Fruit fly (Drosophila melanogaster): Measurements from ENCODE around the gene CG11693.

CG11693 gene

DNA sequence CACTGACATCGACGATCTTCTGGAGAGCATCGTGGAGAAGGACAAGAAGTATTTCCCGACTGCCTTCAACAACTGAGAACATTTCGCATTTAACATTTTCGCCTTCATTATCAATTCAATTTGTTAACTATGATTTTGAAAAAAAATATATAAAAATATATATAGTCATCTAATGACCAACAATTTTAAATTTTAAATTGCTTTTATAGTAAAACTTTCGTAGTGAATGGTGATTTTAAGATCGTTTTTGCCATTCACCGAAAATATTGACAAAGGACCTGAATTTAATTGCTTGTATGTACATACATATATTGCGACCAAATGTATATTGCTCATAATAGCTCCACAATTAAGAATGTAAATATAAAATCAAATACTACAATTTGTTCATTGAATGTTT is 36.7 kb upstream of the CG11693 start, which contains the start of gene CG7352:
TSS of gene CG7352 (plus strand) at position 301 of the 400 bp plus-strand sequence.
- TF ChIP-seq insv (optimal IDR thresholded peaks at IDR 0.05) (no peak), Sin3A (optimal IDR thresholded peaks at IDR 0.05) (no peak), Myc (optimal IDR thresholded peaks at IDR 0.05) (no peak), ttk (optimal IDR thresholded peaks at IDR 0.05) (no peak), psq (optimal IDR thresholded peaks at IDR 0.05) (no peak), h (optimal IDR thresholded peaks at IDR 0.05) (no peak)

- no peak for TF ChIP-seq Myc (optimal IDR thresholded peaks at IDR 0.05)
- no peak for TF ChIP-seq h (optimal IDR thresholded peaks at IDR 0.05)
- no peak for TF ChIP-seq insv (optimal IDR thresholded peaks at IDR 0.05)
- no peak for TF ChIP-seq Sin3A (optimal IDR thresholded peaks at IDR 0.05)
- TF ChIP-seq psq (optimal IDR thresholded peaks at IDR 0.05) = no peak
- TF ChIP-seq ttk (optimal IDR thresholded peaks at IDR 0.05) = no peak
Observed at dm6 chr3R:8344174-8344573, 33.6 kb upstream of the CG11693 start, which contains the start of gene DppIII. DppIII (plus strand) TSS chr3R:8344400.

- TF ChIP-seq h (optimal IDR thresholded peaks at IDR 0.05) = no peak
- TF ChIP-seq Sin3A (optimal IDR thresholded peaks at IDR 0.05) = no peak
- no peak for TF ChIP-seq Myc (optimal IDR thresholded peaks at IDR 0.05)
- no peak for TF ChIP-seq psq (optimal IDR thresholded peaks at IDR 0.05)
- no peak for TF ChIP-seq insv (optimal IDR thresholded peaks at IDR 0.05)
- TF ChIP-seq ttk (optimal IDR thresholded peaks at IDR 0.05) = no peak
Observed at dm6 chr3R:8343251-8343744, 32.7 kb upstream of the CG11693 start, which contains the start of the genes PNKP and COX7AL. PNKP (minus strand) TSS chr3R:8343516. COX7AL (plus strand) TSS chr3R:8343669.

DNA sequence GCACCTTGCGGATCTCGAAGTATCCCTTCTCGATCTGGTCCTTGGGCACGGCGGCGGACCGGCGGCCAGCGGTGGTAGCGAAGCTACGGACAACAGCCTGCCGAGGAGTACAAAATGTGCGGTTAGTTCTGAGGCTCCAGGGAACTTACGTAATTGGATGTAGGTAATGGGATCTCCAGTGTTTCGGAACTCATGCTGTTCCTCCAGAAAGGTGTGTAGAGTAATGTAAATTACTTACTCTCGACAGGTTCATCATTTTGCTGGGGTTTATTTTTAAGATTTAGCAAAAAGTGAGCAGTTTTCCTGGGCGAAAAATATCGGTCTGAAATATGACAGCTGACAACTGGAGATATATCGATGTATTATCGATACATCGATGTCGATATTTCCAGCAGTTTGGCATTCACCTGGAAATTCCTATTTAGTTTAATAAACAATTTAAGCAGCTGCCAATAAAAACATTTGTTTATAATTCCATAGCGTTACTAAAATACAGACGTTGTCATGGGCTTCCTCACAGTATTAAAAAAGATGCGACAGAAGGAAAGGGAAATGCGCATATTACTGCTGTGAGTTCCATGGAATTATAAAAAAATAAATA is 30.2 kb upstream of the CG11693 start, which contains the start of the genes COX7A and Arl2:
TSS of gene COX7A (minus strand) at position 369 of the 601 bp plus-strand sequence.
TSS of gene Arl2 (plus strand) at position 426 of the 601 bp plus-strand sequence.
- TF ChIP-seq Myc (optimal IDR thresholded peaks at IDR 0.05) (no peak), Sin3A (optimal IDR thresholded peaks at IDR 0.05) (no peak), insv (optimal IDR thresholded peaks at IDR 0.05) (no peak), h (optimal IDR thresholded peaks at IDR 0.05) (no peak)

DNA sequence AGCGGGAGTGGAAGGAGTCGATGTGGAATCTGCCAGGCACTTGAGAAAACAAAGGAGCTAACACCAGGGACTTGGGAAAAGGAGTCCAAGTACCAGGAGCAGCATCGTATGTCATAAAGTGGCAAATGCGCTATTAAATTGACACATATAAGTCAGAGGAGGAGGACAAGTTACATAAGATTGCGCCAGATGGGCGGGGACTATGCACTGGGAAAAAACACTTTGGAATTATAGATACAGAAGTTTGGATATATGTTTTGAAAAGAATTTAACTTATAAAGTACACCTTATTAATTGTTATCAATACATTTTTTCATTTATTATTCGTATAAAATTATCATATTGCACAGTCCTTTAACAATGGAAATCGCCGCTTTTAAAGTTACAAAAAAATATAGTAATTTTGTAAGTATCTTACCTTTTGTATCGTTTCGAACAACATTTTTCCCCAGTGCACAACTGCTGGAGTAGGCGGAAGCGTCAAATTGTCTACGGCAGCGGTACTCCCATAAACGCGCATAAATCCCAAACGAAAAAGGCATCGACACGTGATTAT is 25.5 kb upstream of the CG11693 start:
- TF ChIP-seq insv (optimal IDR thresholded peaks at IDR 0.05) = no peak
- TF ChIP-seq h (optimal IDR thresholded peaks at IDR 0.05) = no peak
- no peak for TF ChIP-seq ttk (optimal IDR thresholded peaks at IDR 0.05)
- TF ChIP-seq Sin3A (optimal IDR thresholded peaks at IDR 0.05) = no peak
- no peak for TF ChIP-seq psq (optimal IDR thresholded peaks at IDR 0.05)
- no peak for TF ChIP-seq Myc (optimal IDR thresholded peaks at IDR 0.05)

DNA sequence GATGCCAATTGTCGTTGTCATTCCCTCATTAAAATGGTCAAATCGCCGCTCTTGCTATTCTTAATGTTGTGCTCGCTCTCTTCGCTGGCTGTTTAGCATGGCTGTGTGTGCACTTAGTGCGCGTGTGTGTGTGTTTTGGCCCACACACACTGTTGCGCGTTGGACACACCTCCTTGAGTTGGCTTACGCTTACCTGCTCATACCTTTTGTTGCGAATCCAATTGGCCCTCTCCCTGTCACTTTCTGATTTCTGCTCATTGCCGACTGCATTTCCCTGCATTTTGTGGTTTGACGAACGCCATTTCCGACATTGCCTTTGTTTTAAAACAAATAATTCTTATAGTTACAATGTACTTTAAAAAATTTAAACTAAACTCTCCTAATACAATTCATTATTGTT is 24.4 kb upstream of the CG11693 start:
- no peak for TF ChIP-seq Sin3A (optimal IDR thresholded peaks at IDR 0.05)

DNA sequence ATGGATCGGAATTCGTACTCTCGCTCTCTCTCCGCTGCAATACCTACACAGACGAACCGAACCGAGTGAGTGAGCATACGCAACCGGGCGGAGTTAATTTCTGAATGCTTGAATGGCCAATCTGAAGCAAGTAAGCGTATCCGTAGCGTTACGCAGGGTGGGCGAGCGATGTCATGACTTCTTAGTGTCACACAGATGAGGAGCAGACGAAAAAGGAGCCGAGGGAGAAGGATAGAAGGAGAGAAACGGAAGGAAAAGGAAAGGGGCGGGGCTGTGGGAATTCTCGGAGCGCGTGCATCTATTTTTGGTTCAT is 23.8 kb upstream of the CG11693 start:
- no peak for TF ChIP-seq Sin3A (optimal IDR thresholded peaks at IDR 0.05)
- TF ChIP-seq ttk (optimal IDR thresholded peaks at IDR 0.05) = no peak
- TF ChIP-seq psq (optimal IDR thresholded peaks at IDR 0.05) = no peak
- no peak for TF ChIP-seq h (optimal IDR thresholded peaks at IDR 0.05)
- no peak for TF ChIP-seq insv (optimal IDR thresholded peaks at IDR 0.05)
- no peak for TF ChIP-seq Myc (optimal IDR thresholded peaks at IDR 0.05)

DNA sequence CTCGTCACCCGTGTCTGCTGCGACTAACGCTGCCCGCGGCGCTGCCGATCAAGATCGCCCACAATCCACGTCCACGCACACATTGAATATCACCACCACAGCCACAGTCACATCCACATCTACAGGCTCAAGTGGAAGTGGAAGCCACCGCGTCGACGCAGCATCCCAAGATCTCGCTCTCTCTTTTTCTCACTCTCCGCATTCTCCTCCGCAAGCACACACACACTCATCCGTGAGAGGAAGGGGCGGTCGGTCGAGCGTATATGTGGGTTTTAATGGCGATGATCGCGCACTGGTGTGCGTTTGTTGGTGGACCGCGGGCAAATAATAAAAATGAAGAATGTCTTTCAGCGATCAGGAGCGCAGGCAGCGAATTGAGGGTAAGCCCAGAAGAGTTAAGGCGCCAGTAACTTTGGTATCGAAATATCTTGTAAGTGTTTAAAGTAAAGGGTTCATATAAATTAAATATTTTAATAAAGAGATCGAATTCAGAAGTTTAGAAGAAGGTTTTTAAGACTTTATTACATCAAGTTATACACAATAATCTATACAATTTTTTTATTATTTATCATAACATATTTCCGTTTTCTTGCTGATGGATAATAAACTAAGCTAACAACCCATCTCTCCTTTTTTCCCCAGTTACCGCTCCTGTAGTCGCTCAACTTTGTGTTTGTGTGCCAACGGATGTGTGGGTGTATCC is 23.3 kb upstream of the CG11693 start, which contains the start of gene Poxm:
TSS of gene Poxm (minus strand) at position 25 of the 703 bp plus-strand sequence.
- TF ChIP-seq Sin3A (optimal IDR thresholded peaks at IDR 0.05) (no peak), h (optimal IDR thresholded peaks at IDR 0.05) (no peak), insv (optimal IDR thresholded peaks at IDR 0.05) (no peak), Myc (optimal IDR thresholded peaks at IDR 0.05) (no peak), psq (optimal IDR thresholded peaks at IDR 0.05) (no peak), ttk (optimal IDR thresholded peaks at IDR 0.05) (no peak)

DNA sequence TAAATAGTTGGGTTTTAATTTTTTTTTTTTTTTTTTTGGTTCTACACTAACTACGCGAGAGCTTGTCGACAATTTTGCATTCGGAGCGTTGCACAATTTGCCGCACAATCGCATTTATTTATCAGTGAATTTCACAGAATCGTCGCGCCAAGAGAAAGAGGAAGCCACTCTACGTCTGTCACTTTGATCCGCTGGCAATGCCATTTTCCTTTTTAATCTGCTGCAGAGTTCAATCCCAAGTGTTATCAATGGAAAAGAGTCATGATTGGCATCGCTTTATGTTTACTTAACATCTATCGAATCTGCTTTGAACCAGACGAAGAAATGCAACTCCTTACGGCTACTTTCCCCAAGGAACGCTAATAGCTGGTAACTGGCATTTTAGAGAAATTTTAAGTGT is 19.1 kb upstream of the CG11693 start:
- no peak for TF ChIP-seq psq (optimal IDR thresholded peaks at IDR 0.05)
- TF ChIP-seq Sin3A (optimal IDR thresholded peaks at IDR 0.05) = no peak
- TF ChIP-seq h (optimal IDR thresholded peaks at IDR 0.05) = no peak

DNA sequence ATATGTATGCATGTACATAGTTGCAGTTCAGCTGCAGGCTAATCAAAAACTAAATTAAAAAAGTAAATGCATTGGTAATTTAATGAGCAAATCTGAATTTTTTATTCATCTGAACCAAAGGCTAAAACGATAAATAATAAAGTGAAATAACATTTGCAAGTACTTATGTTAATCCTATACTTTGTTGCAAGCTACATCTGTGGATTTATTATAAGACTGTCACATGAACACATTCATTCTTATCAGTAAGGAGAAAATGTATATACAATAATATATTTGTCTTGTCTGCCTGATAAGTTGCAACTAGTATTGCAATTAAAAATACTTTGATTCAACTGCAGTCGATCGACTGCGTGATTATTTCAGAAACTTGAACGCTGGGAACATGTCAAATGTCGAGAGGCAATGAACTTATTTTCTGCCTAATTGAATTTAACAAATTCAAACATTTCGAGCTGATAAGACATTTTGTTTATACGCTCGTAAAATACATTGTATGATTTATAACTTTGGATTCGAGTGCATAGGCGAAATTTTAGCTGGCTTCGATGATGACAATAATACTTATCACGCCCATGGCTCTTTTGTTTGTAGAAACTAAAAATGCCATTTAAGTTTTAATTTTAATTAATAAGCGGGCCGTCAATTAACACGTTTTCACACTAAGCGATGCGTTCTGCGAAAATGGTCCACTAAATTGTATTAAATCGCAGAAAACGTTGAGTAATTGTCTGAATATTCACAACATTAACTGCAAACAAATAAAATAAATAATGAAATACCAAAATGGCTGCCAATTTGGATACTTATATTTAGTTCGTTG is 17.6 kb upstream of the CG11693 start:
- TF ChIP-seq insv (optimal IDR thresholded peaks at IDR 0.05) = no peak
- no peak for TF ChIP-seq ttk (optimal IDR thresholded peaks at IDR 0.05)
- no peak for TF ChIP-seq psq (optimal IDR thresholded peaks at IDR 0.05)
- TF ChIP-seq h (optimal IDR thresholded peaks at IDR 0.05) = no peak
- TF ChIP-seq Myc (optimal IDR thresholded peaks at IDR 0.05) = no peak
- TF ChIP-seq Sin3A (optimal IDR thresholded peaks at IDR 0.05) = no peak

dm6 chr3R:8326884-8327283 is 16.3 kb upstream of the CG11693 start:
- TF ChIP-seq Sin3A (optimal IDR thresholded peaks at IDR 0.05) (no peak), insv (optimal IDR thresholded peaks at IDR 0.05) (no peak), psq (optimal IDR thresholded peaks at IDR 0.05) (no peak), Myc (optimal IDR thresholded peaks at IDR 0.05) (no peak), h (optimal IDR thresholded peaks at IDR 0.05) (no peak), ttk (optimal IDR thresholded peaks at IDR 0.05) (no peak)

dm6 chr3R:8324016-8324415 is 13.4 kb upstream of the CG11693 start, which contains the start of gene CG7443:
CG7443 (plus strand) TSS chr3R:8324316.
- TF ChIP-seq Myc (optimal IDR thresholded peaks at IDR 0.05) = no peak

Data from Kc167 (cell line).